Worm (Caenorhabditis elegans): ENCODE data around the gene F35A5.1.

The F35A5.1 gene

DNA sequence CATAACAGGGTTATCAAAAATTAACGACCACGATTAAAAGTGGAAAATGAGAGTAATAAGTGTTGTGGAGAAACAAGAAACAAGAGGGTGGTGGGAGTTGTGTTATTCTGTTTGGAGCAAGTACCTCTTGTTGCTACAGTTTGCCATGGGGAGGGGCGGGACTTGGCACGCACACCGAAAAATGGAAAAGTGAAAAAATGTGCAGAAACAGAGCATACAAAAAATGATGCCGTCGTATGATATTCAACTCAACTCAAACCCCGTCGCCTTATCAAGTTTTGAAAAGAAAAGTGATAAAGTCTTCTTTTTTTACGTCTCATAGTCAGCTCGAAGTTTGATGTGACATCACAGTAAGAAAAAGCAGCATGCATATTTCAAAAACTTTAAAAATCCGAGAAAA lies 13.4 kb downstream of the F35A5.1 start (continued):
- TF ChIP-seq egl-18 (GFP tag; IDR thresholded peaks at IDR 0.05), result no peak
- TF ChIP-seq ceh-40 (GFP tag; IDR thresholded peaks at IDR 0.05), result no peak
- TF ChIP-seq ceh-79 (tag; optimal IDR thresholded peaks at IDR 0.05), result no peak
- TF ChIP-seq lsy-27 (tag; optimal IDR thresholded peaks at IDR 0.05; ENCODE audit: borderline replicate concordance, insufficient read depth), result no peak
- TF ChIP-seq nfya-1 (tag; optimal IDR thresholded peaks at IDR 0.05; ENCODE audit: borderline replicate concordance, insufficient read depth), result no peak
- TF ChIP-seq attf-6 (GFP tag; IDR thresholded peaks at IDR 0.05), result no peak
- TF ChIP-seq madf-10 (tag; optimal IDR thresholded peaks at IDR 0.05), result no peak
- no peak for TF ChIP-seq tbx-9 (tag; optimal IDR thresholded peaks at IDR 0.05; ENCODE audit: borderline replicate concordance)
- TF ChIP-seq nfyb-1 (GFP tag; IDR thresholded peaks at IDR 0.05), result 0 out of 2 replicates have a peak, but pooled peaks have one; percentile 40
- TF ChIP-seq B0035.1 (tag; optimal IDR thresholded peaks at IDR 0.05), result no peak
- no peak for TF ChIP-seq attf-3 (GFP tag; conservative IDR thresholded peaks at IDR 0.05)
- TF ChIP-seq pha-4 (tag; optimal IDR thresholded peaks at IDR 0.05), result peak; percentile 8
- no peak for TF ChIP-seq C06A6.2 (GFP tag; conservative IDR thresholded peaks at IDR 0.05)
- no peak for TF ChIP-seq B0261.1 (tag; optimal IDR thresholded peaks at IDR 0.05)

DNA sequence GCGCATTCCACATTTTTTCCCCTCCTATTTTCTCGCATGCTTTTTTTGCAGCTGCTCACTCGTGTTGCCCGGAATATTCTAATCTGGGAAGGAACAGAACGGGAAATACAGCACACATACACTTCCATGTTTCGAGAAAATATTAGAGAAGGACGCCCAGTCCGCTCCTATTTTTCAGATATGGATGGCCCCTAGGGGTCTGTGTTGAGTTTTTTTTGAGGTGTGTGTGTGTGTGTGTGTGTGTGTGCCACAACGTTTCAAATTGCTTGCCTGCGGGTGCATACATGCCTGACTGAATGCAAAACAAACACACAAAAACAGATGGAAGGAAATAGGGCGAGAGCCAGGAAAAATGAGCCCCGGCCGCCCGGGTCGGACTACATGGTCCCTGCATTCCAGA lies 14.3 kb downstream of the F35A5.1 start:
- no peak for TF ChIP-seq madf-10 (tag; optimal IDR thresholded peaks at IDR 0.05)
- no peak for TF ChIP-seq snpc-3.4 (tag; optimal IDR thresholded peaks at IDR 0.05)
- TF ChIP-seq zfh-2 (GFP tag; conservative IDR thresholded peaks at IDR 0.05), result peak; percentile 65
- TF ChIP-seq lsl-1 (GFP tag; optimal IDR thresholded peaks at IDR 0.05), result no peak
- 0 out of 2 replicates have a peak, but pooled peaks have one; percentile 6 for TF ChIP-seq pbrm-1 (GFP tag; IDR thresholded peaks at IDR 0.05)

DNA sequence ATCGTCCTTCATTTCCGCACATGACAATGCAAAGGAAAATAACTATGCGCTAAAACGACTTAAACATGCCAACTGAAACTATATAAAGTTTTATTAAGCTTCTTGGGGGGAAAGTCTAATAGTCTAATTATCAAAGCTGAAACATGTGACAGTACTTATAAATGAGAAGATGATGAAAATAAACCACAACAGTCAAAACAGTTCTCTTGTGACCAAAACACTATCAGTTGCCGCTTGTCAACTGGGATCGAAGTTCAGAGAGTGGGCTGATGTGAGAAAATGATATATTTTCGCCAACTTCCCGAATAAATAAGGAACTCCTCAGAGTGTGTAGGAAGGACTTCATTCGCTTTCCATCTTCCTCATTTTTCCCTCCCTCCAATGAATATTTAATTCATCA lies 14.8 kb downstream of the F35A5.1 start:
- TF ChIP-seq ceh-58 (GFP tag; IDR thresholded peaks at IDR 0.05), result no peak
- peak; percentile 48 for TF ChIP-seq nhr-80 (tag; optimal IDR thresholded peaks at IDR 0.05)
- TF ChIP-seq nfya-2 (GFP tag; IDR thresholded peaks at IDR 0.05), result no peak

DNA sequence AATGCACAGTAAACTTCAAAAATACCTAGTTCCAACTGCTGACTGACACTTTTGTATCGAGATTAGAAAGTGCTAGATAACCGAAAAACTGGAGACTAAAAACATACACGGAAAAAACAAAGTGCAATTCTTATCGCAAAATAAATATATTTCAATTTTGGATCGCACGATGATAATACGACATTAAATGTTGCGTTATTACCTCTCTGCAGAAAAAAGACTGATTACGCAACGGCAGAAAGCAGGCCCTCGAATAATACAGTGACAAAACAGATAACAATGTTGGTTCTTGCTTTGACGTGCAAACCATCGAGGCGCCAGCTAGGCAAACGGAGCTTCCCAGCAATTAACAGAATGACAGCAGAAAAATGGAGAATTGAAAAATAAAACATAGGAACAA lies 16.6 kb downstream of the F35A5.1 start:
- TF ChIP-seq attf-3 (GFP tag; conservative IDR thresholded peaks at IDR 0.05) (no peak), let-526 (GFP tag; IDR thresholded peaks at IDR 0.05) (no peak), lin-40 (tag; optimal IDR thresholded peaks at IDR 0.05) (peak; percentile 39), chd-7 (tag; optimal IDR thresholded peaks at IDR 0.05) (peak; percentile 24), F55B11.4 (tag; optimal IDR thresholded peaks at IDR 0.05; ENCODE audit: borderline replicate concordance, insufficient read depth) (no peak), dpff-1 (tag; optimal IDR thresholded peaks at IDR 0.05) (no peak), K12H6.12 (tag; optimal IDR thresholded peaks at IDR 0.05) (no peak), egl-44 (GFP tag; IDR thresholded peaks at IDR 0.05) (no peak), F37B4.10 (GFP tag; IDR thresholded peaks at IDR 0.05) (no peak), unc-62 (GFP tag; optimal IDR thresholded peaks at IDR 0.05) (peak; percentile 32), egrh-3 (GFP tag; IDR thresholded peaks at IDR 0.05) (no peak), F23B12.7 (tag; optimal IDR thresholded peaks at IDR 0.05; ENCODE audit: insufficient read depth) (no peak), rec-8 (tag; optimal IDR thresholded peaks at IDR 0.05) (no peak), madf-8 (GFP tag; conservative IDR thresholded peaks at IDR 0.05) (no peak), lsy-27 (tag; optimal IDR thresholded peaks at IDR 0.05; ENCODE audit: borderline replicate concordance, insufficient read depth) (no peak), cebp-1 (GFP tag; IDR thresholded peaks at IDR 0.05) (no peak; the same call in 1 of the 2 replicates), cebp-1 (tag; optimal IDR thresholded peaks at IDR 0.05) (peak; percentile 66), hmg-1.2 (GFP tag; IDR thresholded peaks at IDR 0.05) (no peak), lin-35 (GFP tag; optimal IDR thresholded peaks at IDR 0.05) (peak in 1 of 3 experiments; percentile 1), Y67H2A.10 (GFP tag; conservative IDR thresholded peaks at IDR 0.05) (no peak), ztf-22 (GFP tag; optimal IDR thresholded peaks at IDR 0.05) (peak; percentile 68), ets-4 (GFP tag; optimal IDR thresholded peaks at IDR 0.05) (peak; percentile 67), rpc-1 (optimal IDR thresholded peaks at IDR 0.05) (no peak), rpc-1 (tag; optimal IDR thresholded peaks at IDR 0.05) (no peak), nhr-80 (tag; optimal IDR thresholded peaks at IDR 0.05) (peak; percentile 97), madf-10 (tag; optimal IDR thresholded peaks at IDR 0.05) (peak; percentile 34), ZK185.1 (tag; optimal IDR thresholded peaks at IDR 0.05; ENCODE audit: poor library complexity, severe bottlenecking) (peak; percentile 48)
